Fruit fly (Drosophila melanogaster) whole organism, embryonic: ENCODE results near the gene CG14960.

Source experiments
- Asciz ChIP-seq: fragments of 200-800 bp; sonication (Bioruptor generic); optimal IDR thresholded peaks from 2 replicates; lab custom pipeline; 2017; ENCODE audit warnings: missing biosample characterization, mild to moderate bottlenecking, missing genetic modification characterization, missing genetic modification reagents
- Atf3 ChIP-seq: fragments of 200-800 bp; sonication (Bioruptor generic); optimal IDR thresholded peaks from 3 replicates; lab custom pipeline; 2016; ENCODE audit warnings: missing biosample characterization, missing genetic modification characterization
- CG10979 ChIP-seq: fragments of 200-800 bp; sonication (Bioruptor generic); optimal IDR thresholded peaks from 2 replicates; lab custom pipeline; 2018; ENCODE audit warnings: missing biosample characterization, mild to moderate bottlenecking, missing genetic modification characterization, moderate library complexity
- CG11247 ChIP-seq: fragments of 200-800 bp; sonication (Bioruptor generic); IDR thresholded peaks from 2 replicates; pipeline ENCODE4 v1.3.6; 2022; ENCODE audit warnings: missing biosample characterization, missing genetic modification characterization
- CG13624 ChIP-seq: fragments of 200-800 bp; sonication (Bioruptor generic); optimal IDR thresholded peaks from 2 replicates; lab custom pipeline; 2016; ENCODE audit warnings: missing biosample characterization, missing genetic modification characterization
- CG14667 ChIP-seq: fragments of 200-800 bp; sonication (Bioruptor generic); IDR thresholded peaks from 2 replicates; pipeline ENCODE4 v1.3.6; 2022; ENCODE audit warnings: missing biosample characterization, missing genetic modification characterization
- CG15514 ChIP-seq: fragments of 200-800 bp; sonication (Bioruptor generic); optimal IDR thresholded peaks from 3 replicates; lab custom pipeline; 2017; ENCODE audit warnings: missing biosample characterization, missing genetic modification characterization, mild to moderate bottlenecking, moderate library complexity, missing genetic modification reagents
- CG16815 ChIP-seq: fragments of 200-800 bp; sonication (Bioruptor generic); optimal IDR thresholded peaks from 3 replicates; lab custom pipeline; 2017; ENCODE audit warnings: missing biosample characterization, mild to moderate bottlenecking, missing genetic modification characterization
- CG18476 ChIP-seq: fragments of 200-800 bp; sonication (Bioruptor generic); optimal IDR thresholded peaks from 2 replicates; lab custom pipeline; 2016; ENCODE audit warnings: missing biosample characterization, mild to moderate bottlenecking, missing genetic modification characterization
- CG18599 ChIP-seq: fragments of 200-800 bp; sonication (Bioruptor generic); optimal IDR thresholded peaks from 3 replicates; lab custom pipeline; 2017; ENCODE audit warnings: missing biosample characterization, missing genetic modification characterization, mild to moderate bottlenecking, moderate library complexity, missing genetic modification reagents
- CG18764 ChIP-seq: fragments of 200-800 bp; sonication (Bioruptor generic); optimal IDR thresholded peaks from 3 replicates; lab custom pipeline; 2016; ENCODE audit warnings: missing biosample characterization, missing genetic modification characterization
- CG2129 ChIP-seq: fragments of 200-800 bp; sonication (Bioruptor generic); IDR thresholded peaks from 2 replicates; pipeline ENCODE4 v1.3.6; 2022; ENCODE audit warnings: missing biosample characterization, missing genetic modification characterization; ENCODE audit not compliant: partially characterized antibody
- CG2678 ChIP-seq: fragments of 200-800 bp; sonication (Bioruptor generic); optimal IDR thresholded peaks from 3 replicates; lab custom pipeline; 2019; ENCODE audit warnings: missing biosample characterization, mild to moderate bottlenecking, missing genetic modification characterization, moderate library complexity
- CG3163 ChIP-seq: fragments of 200-800 bp; sonication (Bioruptor generic); optimal IDR thresholded peaks from 3 replicates; lab custom pipeline; 2016; ENCODE audit warnings: missing biosample characterization, missing genetic modification characterization
- CG34376 ChIP-seq: fragments of 200-800 bp; sonication (Bioruptor generic); optimal IDR thresholded peaks from 2 replicates; lab custom pipeline; 2018; ENCODE audit warnings: missing biosample characterization, mild to moderate bottlenecking, missing genetic modification characterization
- CG3995 ChIP-seq: fragments of 200-800 bp; sonication (Bioruptor generic); optimal IDR thresholded peaks from 3 replicates; lab custom pipeline; 2016; ENCODE audit warnings: missing biosample characterization, missing genetic modification characterization
- CG43689 ChIP-seq: fragments of 200-800 bp; sonication (Bioruptor generic); IDR thresholded peaks from 2 replicates; pipeline ENCODE4 v1.3.6; 2022; ENCODE audit warnings: missing biosample characterization, missing genetic modification characterization
- CG5245 ChIP-seq: fragments of 200-800 bp; sonication (Bioruptor generic); optimal IDR thresholded peaks from 3 replicates; lab custom pipeline; 2016; ENCODE audit warnings: missing biosample characterization, missing genetic modification characterization
- CG6765 ChIP-seq: fragments of 200-800 bp; sonication (Bioruptor generic); optimal IDR thresholded peaks from 3 replicates; lab custom pipeline; 2017; ENCODE audit warnings: missing biosample characterization, mild to moderate bottlenecking, missing genetic modification characterization
- Deaf1 ChIP-seq: fragments of 200-800 bp; optimal IDR thresholded peaks from 3 replicates; lab custom pipeline; 2019; ENCODE audit warnings: missing biosample characterization, mild to moderate bottlenecking, missing genetic modification characterization, moderate library complexity
- HHEX ChIP-seq: fragments of 200-800 bp; sonication (Bioruptor generic); optimal IDR thresholded peaks from 3 replicates; lab custom pipeline; 2017; ENCODE audit warnings: missing biosample characterization, mild to moderate bottlenecking, missing genetic modification characterization, missing genetic modification reagents
- HLHmδ ChIP-seq: fragments of 200-800 bp; sonication (Bioruptor generic); optimal IDR thresholded peaks from 2 replicates; lab custom pipeline; 2018; ENCODE audit warnings: missing biosample characterization, mild to moderate bottlenecking, missing genetic modification characterization, moderate library complexity
- MTF-1 ChIP-seq: fragments of 200-800 bp; sonication (Bioruptor generic); optimal IDR thresholded peaks from 2 replicates; lab custom pipeline; 2018; ENCODE audit warnings: missing biosample characterization, mild to moderate bottlenecking, missing genetic modification characterization, borderline replicate concordance
- Mad ChIP-seq: fragments of 200-800 bp; sonication (Bioruptor generic); optimal IDR thresholded peaks from 2 replicates; lab custom pipeline; 2016; ENCODE audit warnings: missing biosample characterization, missing genetic modification characterization
- NfI ChIP-seq: fragments of 200-800 bp; sonication (Bioruptor generic); optimal IDR thresholded peaks from 3 replicates; lab custom pipeline; 2018; ENCODE audit warnings: missing biosample characterization, mild to moderate bottlenecking, missing genetic modification characterization, moderate library complexity
- Opbp ChIP-seq: fragments of 200-800 bp; sonication (Bioruptor generic); IDR thresholded peaks from 3 replicates; pipeline ENCODE4 v1.3.6; 2022; ENCODE audit warnings: missing biosample characterization, missing genetic modification characterization; ENCODE audit not compliant: partially characterized antibody
- Rfx ChIP-seq: fragments of 200-800 bp; sonication (Bioruptor generic); IDR thresholded peaks from 2 replicates; pipeline ENCODE4 v1.3.6; 2022; ENCODE audit warnings: missing biosample characterization, missing genetic modification characterization
- Sry-β ChIP-seq: fragments of 200-800 bp; sonication (Bioruptor generic); optimal IDR thresholded peaks from 2 replicates; lab custom pipeline; 2018; ENCODE audit warnings: missing biosample characterization, mild to moderate bottlenecking, missing genetic modification characterization, moderate library complexity
- YL-1 ChIP-seq: fragments of 200-800 bp; sonication (Bioruptor generic); optimal IDR thresholded peaks from 3 replicates; lab custom pipeline; 2017; ENCODE audit warnings: missing biosample characterization, mild to moderate bottlenecking, missing genetic modification characterization
- ac ChIP-seq: fragments of 200-800 bp; sonication (Bioruptor generic); optimal IDR thresholded peaks from 3 replicates; lab custom pipeline; 2017; ENCODE audit warnings: missing biosample characterization, mild to moderate bottlenecking, missing genetic modification characterization
- chm ChIP-seq: fragments of 200-800 bp; sonication (Bioruptor generic); IDR thresholded peaks from 2 replicates; pipeline ENCODE4 v1.3.6; 2022; ENCODE audit warnings: missing biosample characterization, missing genetic modification characterization
- crol ChIP-seq: fragments of 200-800 bp; sonication (Bioruptor generic); IDR thresholded peaks from 2 replicates; pipeline ENCODE4 v1.3.6; 2022; ENCODE audit warnings: missing biosample characterization, missing genetic modification characterization
- da ChIP-seq: fragments of 200-800 bp; sonication (Bioruptor generic); optimal IDR thresholded peaks from 2 replicates; lab custom pipeline; 2016; ENCODE audit warnings: missing biosample characterization, missing genetic modification characterization
- en ChIP-seq: fragments of 200-800 bp; sonication (Bioruptor generic); optimal IDR thresholded peaks from 2 replicates; lab custom pipeline; 2016; ENCODE audit warnings: missing biosample characterization, missing genetic modification characterization
- eve ChIP-seq, 2 experiments: fragments of >200 bp; optimal IDR thresholded peaks; 2 replicates each; lab custom pipeline; 2017; ENCODE audit warnings: missing biosample characterization in 2 of 2, missing genetic modification characterization in 2 of 2
- exex ChIP-seq: fragments of 200-800 bp; sonication (Bioruptor generic); optimal IDR thresholded peaks from 4 replicates; lab custom pipeline; 2018; ENCODE audit warnings: missing biosample characterization, mild to moderate bottlenecking, missing genetic modification characterization, moderate library complexity
- ind ChIP-seq: fragments of 200-800 bp; sonication (Bioruptor generic); optimal IDR thresholded peaks from 3 replicates; lab custom pipeline; 2016; ENCODE audit warnings: missing biosample characterization, missing genetic modification characterization
- klu ChIP-seq: fragments of 200-800 bp; sonication (Bioruptor generic); IDR thresholded peaks from 2 replicates; pipeline ENCODE4 v1.3.6; 2022; ENCODE audit warnings: missing biosample characterization, missing genetic modification characterization
- lab ChIP-seq: fragments of 200-800 bp; sonication (Bioruptor generic); optimal IDR thresholded peaks from 3 replicates; lab custom pipeline; 2017; ENCODE audit warnings: missing biosample characterization, missing genetic modification characterization, mild to moderate bottlenecking, moderate library complexity, missing genetic modification reagents
- lov ChIP-seq, 2 experiments: fragments of 200-800 bp in 1 of 2; fragments of >200 bp in 1 of 2; sonication (Bioruptor generic) in 1 of 2; IDR thresholded peaks in 1 of 2; optimal IDR thresholded peaks in 1 of 2; 2 replicates in 1 of 2; 3 replicates in 1 of 2; pipeline versions ENCODE4 v1.3.6 to Lab custom; 2017 to 2022; ENCODE audit warnings: missing biosample characterization in 1 of 2, missing genetic modification characterization in 1 of 2
- mirr ChIP-seq: fragments of 200-800 bp; sonication (Bioruptor generic); optimal IDR thresholded peaks from 3 replicates; lab custom pipeline; 2018; ENCODE audit warnings: missing biosample characterization, mild to moderate bottlenecking, missing genetic modification characterization
- nau ChIP-seq: fragments of 200-800 bp; sonication (Bioruptor generic); optimal IDR thresholded peaks from 3 replicates; lab custom pipeline; 2017; ENCODE audit warnings: missing biosample characterization, mild to moderate bottlenecking, missing genetic modification characterization, missing genetic modification reagents
- nom ChIP-seq: fragments of 200-800 bp; sonication (Bioruptor generic); optimal IDR thresholded peaks from 2 replicates; lab custom pipeline; 2017; ENCODE audit warnings: missing biosample characterization, missing genetic modification characterization, mild to moderate bottlenecking, moderate library complexity, missing genetic modification reagents
- pros ChIP-seq: fragments of 200-800 bp; sonication (Bioruptor generic); optimal IDR thresholded peaks from 3 replicates; lab custom pipeline; 2019; ENCODE audit warnings: missing biosample characterization, mild to moderate bottlenecking, missing genetic modification characterization, moderate library complexity
- sug ChIP-seq: fragments of 200-800 bp; optimal IDR thresholded peaks from 2 replicates; lab custom pipeline; 2019; ENCODE audit warnings: missing biosample characterization, mild to moderate bottlenecking, missing genetic modification characterization, moderate library complexity
- tgo ChIP-seq: fragments of 200-800 bp; sonication (Bioruptor generic); IDR thresholded peaks from 3 replicates; pipeline ENCODE4 v1.3.6; 2022; ENCODE audit warnings: missing biosample characterization, missing genetic modification characterization
- tin ChIP-seq: fragments of 200-800 bp; sonication (Bioruptor generic); optimal IDR thresholded peaks from 3 replicates; lab custom pipeline; 2016; ENCODE audit warnings: missing biosample characterization, missing genetic modification characterization
- trem ChIP-seq: fragments of 200-800 bp; optimal IDR thresholded peaks from 3 replicates; lab custom pipeline; 2019; ENCODE audit warnings: missing biosample characterization, mild to moderate bottlenecking, missing genetic modification characterization, moderate library complexity
- unc-4 ChIP-seq: fragments of 200-800 bp; sonication (Bioruptor generic); IDR thresholded peaks from 2 replicates; pipeline ENCODE4 v1.3.6; 2022; ENCODE audit warnings: missing biosample characterization, missing genetic modification characterization; ENCODE audit not compliant: partially characterized antibody
- vnd ChIP-seq: fragments of 200-800 bp; sonication (Bioruptor generic); IDR thresholded peaks from 3 replicates; pipeline ENCODE4 v1.3.6; 2022; ENCODE audit warnings: missing biosample characterization, missing genetic modification characterization; ENCODE audit not compliant: partially characterized antibody

CG14960 gene

DNA sequence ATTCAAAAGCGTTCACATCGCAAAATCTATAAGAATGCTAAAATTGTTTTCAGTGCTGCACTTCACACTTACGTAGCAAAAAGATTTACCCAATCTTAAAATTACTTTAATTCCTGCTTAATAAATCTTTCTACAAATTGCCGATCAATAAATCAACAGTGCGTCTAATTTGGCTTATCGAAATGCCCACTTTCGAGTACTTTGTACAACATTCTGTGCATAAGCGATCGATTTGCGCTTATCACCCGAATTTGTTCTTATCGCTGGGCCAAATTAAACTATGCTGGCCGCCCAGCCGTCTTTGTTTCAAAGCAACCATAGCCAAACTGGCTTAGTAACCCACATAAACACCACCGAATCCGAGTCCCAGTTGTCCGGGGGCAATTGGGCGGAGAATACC lies 35.7 kb downstream of the CG14960 start:
- TF ChIP-seq CG14667 (GFP tag; lab: Robert Waterston, UW) (no peak), da (GFP tag; lab: Kevin White, UChicago) (no peak), CG15514 (peak; percentile 23), CG16815 (GFP tag; lab: Kevin White, UChicago) (no peak), tgo (GFP tag; lab: Robert Waterston, UW) (no peak), nau (GFP tag; lab: Kevin White, UChicago) (no peak), CG10979 (tag; lab: Kevin White, UChicago) (no peak), lov (optimal IDR thresholded peaks at IDR 0.05; lab: Kevin White, UChicago) (no peak), lov (GFP tag; IDR thresholded peaks at IDR 0.05; lab: Robert Waterston, UW) (no peak), sug (peak; percentile 55), CG18476 (GFP tag; lab: Kevin White, UChicago) (no peak), tin (GFP tag; lab: Kevin White, UChicago) (no peak), Atf3 (GFP tag; lab: Kevin White, UChicago) (no peak), CG34376 (peak; percentile 93), Sry-β (GFP tag; lab: Kevin White, UChicago) (no peak), Asciz (GFP tag; lab: Kevin White, UChicago) (peak; percentile 7), Mad (no peak), CG18599 (GFP tag; lab: Kevin White, UChicago) (peak; percentile 43), vnd (0 out of 3 replicates have a peak, but pooled peaks have one; percentile 40), NfI (GFP tag; lab: Kevin White, UChicago) (no peak), Opbp (GFP tag; lab: Robert Waterston, UW) (no peak), ac (GFP tag; lab: Kevin White, UChicago) (no peak), nom (GFP tag; lab: Kevin White, UChicago) (no peak), CG2129 (GFP tag; lab: Robert Waterston, UW) (no peak), exex (tag; lab: Kevin White, UChicago) (peak; percentile 100), Deaf1 (tag; lab: Kevin White, UChicago) (no peak), CG6765 (GFP tag; lab: Kevin White, UChicago) (no peak), CG43689 (GFP tag; lab: Robert Waterston, UW) (no peak), chm (GFP tag; lab: Robert Waterston, UW) (0 out of 2 replicates have a peak, but pooled peaks have one; percentile 18), HLHmδ (GFP tag; lab: Kevin White, UChicago) (no peak), Rfx (no peak), HHEX (peak; percentile 7), CG5245 (GFP tag; lab: Kevin White, UChicago) (no peak), ind (GFP tag; lab: Kevin White, UChicago) (no peak), CG11247 (no peak), MTF-1 (GFP tag; lab: Kevin White, UChicago) (no peak), trem (no peak), CG18764 (GFP tag; lab: Kevin White, UChicago) (no peak), mirr (GFP tag; lab: Kevin White, UChicago) (peak; percentile 62), CG3995 (no peak), en (GFP tag; lab: Kevin White, UChicago) (no peak), CG3163 (no peak), pros (GFP tag; lab: Kevin White, UChicago) (no peak), eve (GFP tag; optimal IDR thresholded peaks at IDR 0.05; lab: Kevin White, UChicago) (no peak), lab (GFP tag; lab: Kevin White, UChicago) (peak; percentile 40), YL-1 (GFP tag; lab: Kevin White, UChicago) (no peak), CG13624 (GFP tag; lab: Kevin White, UChicago) (no peak), CG2678 (tag; lab: Kevin White, UChicago) (peak; percentile 8), unc-4 (GFP tag; lab: Robert Waterston, UW) (no peak), crol (GFP tag; lab: Robert Waterston, UW) (no peak), klu (no peak)
